Worm (Caenorhabditis elegans) whole organism, L4 larva: ENCODE measurements around the gene Y39A1A.9.

Experiments used
- F26F4.8 ChIP-seq: fragments of 200-800 bp; sonication (Bioruptor generic); conservative IDR thresholded peaks from 2 replicates; pipeline ENCODE4 v1.3.6; 2022; ENCODE audit warnings: missing genetic modification characterization, missing compliant biosample characterization
- F49E8.2 ChIP-seq: sonication (generic microtip); optimal IDR thresholded peaks from 2 replicates; lab custom pipeline; 2016; ENCODE audit warnings: missing compliant biosample characterization, mild to moderate bottlenecking, missing genetic modification characterization, borderline replicate concordance
- T26A8.4 ChIP-seq: fragments of 200-800 bp; sonication (Bioruptor generic); IDR thresholded peaks from 2 replicates; pipeline ENCODE4 v1.3.6; 2022; ENCODE audit warnings: missing genetic modification characterization, missing compliant biosample characterization
- Y5F2A.4 ChIP-seq: fragments of 200-800 bp; sonication (Bioruptor generic); optimal IDR thresholded peaks from 2 replicates; lab custom pipeline; 2018; ENCODE audit warnings: mild to moderate bottlenecking, missing genetic modification characterization, missing compliant biosample characterization
- ZK546.5 ChIP-seq, 2 experiments: sonication (generic microtip); optimal IDR thresholded peaks; 2 replicates each; lab custom pipeline; 2017; ENCODE audit warnings: missing biosample characterization in 2 of 2, missing genetic modification characterization in 2 of 2
- aha-1 ChIP-seq: fragments of 150-350 bp; peaks from one replicate; lab custom pipeline; 2014; ENCODE audit warnings: missing biosample characterization, missing genetic modification characterization
- ama-1 ChIP-seq: fragments of 150-350 bp; optimal IDR thresholded peaks from 2 replicates; lab custom pipeline; 2014; ENCODE audit warnings: inconsistent platforms, mixed read lengths
- attf-4 ChIP-seq: sonication (generic microtip); optimal IDR thresholded peaks from 3 replicates; lab custom pipeline; 2017; ENCODE audit warnings: missing biosample characterization, missing genetic modification characterization
- ceh-20 ChIP-seq: fragments of 200-800 bp; sonication (Bioruptor generic); IDR thresholded peaks from 2 replicates; pipeline ENCODE4 v1.3.6; 2022; ENCODE audit warnings: missing genetic modification reagents, missing genetic modification characterization, missing compliant biosample characterization
- ceh-44 ChIP-seq: fragments of 200-800 bp; sonication (Bioruptor generic); IDR thresholded peaks from 2 replicates; pipeline ENCODE4 v1.3.6; 2022; ENCODE audit warnings: missing genetic modification reagents, missing genetic modification characterization, missing compliant biosample characterization
- ctbp-1 ChIP-seq: fragments of 200-800 bp; sonication (Bioruptor generic); IDR thresholded peaks from 2 replicates; pipeline ENCODE4 v1.3.6; 2022; ENCODE audit warnings: missing genetic modification reagents, missing genetic modification characterization, missing compliant biosample characterization
- daf-12 ChIP-seq: fragments of 150-350 bp; optimal IDR thresholded peaks from 2 replicates; lab custom pipeline; 2014; ENCODE audit warnings: missing biosample characterization, missing genetic modification reagents, missing genetic modification characterization
- daf-16 ChIP-seq, 3 experiments: sonication (generic microtip); optimal IDR thresholded peaks; 2 replicates each; lab custom pipeline; 2016 to 2017; ENCODE audit warnings: missing genetic modification characterization in 3 of 3, missing genetic modification reagents in 3 of 3, mild to moderate bottlenecking in 2 of 3, missing compliant biosample characterization in 2 of 3, missing biosample characterization in 1 of 3, moderate library complexity in 1 of 3
- daf-8 ChIP-seq: fragments of 200-800 bp; sonication (Bioruptor generic); IDR thresholded peaks from 2 replicates; pipeline ENCODE4 v1.3.6; 2022; ENCODE audit warnings: missing genetic modification characterization, missing compliant biosample characterization
- dmd-6 ChIP-seq: fragments of 200-800 bp; sonication (Bioruptor generic); IDR thresholded peaks from 2 replicates; pipeline ENCODE4 v1.3.6; 2022; ENCODE audit warnings: missing genetic modification reagents, missing genetic modification characterization, missing compliant biosample characterization
- dmd-8 ChIP-seq: fragments of 200-800 bp; sonication (Bioruptor generic); IDR thresholded peaks from 2 replicates; pipeline ENCODE4 v1.3.6; 2022; ENCODE audit warnings: missing genetic modification characterization, missing compliant biosample characterization
- dve-1 ChIP-seq: sonication (generic microtip); optimal IDR thresholded peaks from 2 replicates; lab custom pipeline; 2017; ENCODE audit warnings: antibody characterized with exemption, mild to moderate bottlenecking, missing genetic modification characterization, missing compliant biosample characterization; ENCODE audit not compliant: insufficient read depth
- egl-27 ChIP-seq: sonication (generic microtip); optimal IDR thresholded peaks from 3 replicates; lab custom pipeline; 2017; ENCODE audit warnings: missing biosample characterization, missing genetic modification reagents, missing genetic modification characterization
- egl-43 ChIP-seq: fragments of 200-800 bp; sonication (Bioruptor generic); IDR thresholded peaks from 2 replicates; pipeline ENCODE4 v1.3.6; 2022; ENCODE audit warnings: missing genetic modification reagents, missing genetic modification characterization, missing compliant biosample characterization
- lin-29 ChIP-seq: fragments of 200-800 bp; sonication (Bioruptor generic); IDR thresholded peaks from 2 replicates; pipeline ENCODE4 v1.3.6; 2022; ENCODE audit warnings: missing genetic modification reagents, missing genetic modification characterization, missing compliant biosample characterization
- lin-39 ChIP-seq: fragments of 150-350 bp; optimal IDR thresholded peaks from 2 replicates; lab custom pipeline; 2014; ENCODE audit warnings: missing biosample characterization, missing genetic modification reagents, missing genetic modification characterization
- mep-1 ChIP-seq: fragments of 150-350 bp; sonication (generic microtip); optimal IDR thresholded peaks from 3 replicates; lab custom pipeline; 2014; ENCODE audit warnings: missing biosample characterization, missing genetic modification characterization
- mxl-2 ChIP-seq: fragments of 200-800 bp; sonication (Bioruptor generic); conservative IDR thresholded peaks from 2 replicates; pipeline ENCODE4 v1.3.6; 2022; ENCODE audit warnings: missing genetic modification reagents, missing genetic modification characterization, missing compliant biosample characterization
- mxl-3 ChIP-seq: fragments of 200-800 bp; sonication (Bioruptor generic); optimal IDR thresholded peaks from 2 replicates; lab custom pipeline; 2018; ENCODE audit warnings: mild to moderate bottlenecking, missing genetic modification characterization, missing compliant biosample characterization
- nhr-10 ChIP-seq: fragments of 150-350 bp; optimal IDR thresholded peaks from 2 replicates; lab custom pipeline; 2014; ENCODE audit warnings: missing biosample characterization, missing genetic modification characterization
- nhr-102 ChIP-seq: sonication (generic microtip); optimal IDR thresholded peaks from 2 replicates; lab custom pipeline; 2016; ENCODE audit warnings: mild to moderate bottlenecking, missing genetic modification characterization, moderate library complexity, missing compliant biosample characterization
- nhr-28 ChIP-seq: fragments of 150-350 bp; optimal IDR thresholded peaks from 2 replicates; lab custom pipeline; 2014; ENCODE audit warnings: missing biosample characterization, missing genetic modification characterization
- nhr-42 ChIP-seq: fragments of 200-800 bp; sonication (Bioruptor generic); IDR thresholded peaks from 2 replicates; pipeline ENCODE4 v1.3.6; 2022; ENCODE audit warnings: missing genetic modification characterization, missing compliant biosample characterization
- nhr-48 ChIP-seq: sonication (generic microtip); optimal IDR thresholded peaks from 2 replicates; lab custom pipeline; 2016; ENCODE audit warnings: mild to moderate bottlenecking, missing genetic modification characterization, missing compliant biosample characterization
- nhr-76 ChIP-seq: fragments of 150-350 bp; optimal IDR thresholded peaks from 2 replicates; lab custom pipeline; 2014; ENCODE audit warnings: missing biosample characterization, missing genetic modification characterization
- nhr-77 ChIP-seq: fragments of 150-350 bp; optimal IDR thresholded peaks from 2 replicates; lab custom pipeline; 2014; ENCODE audit warnings: missing biosample characterization, missing genetic modification characterization
- pha-4 ChIP-seq, 2 experiments: fragments of 150-350 bp in 1 of 2; fragments of 200-800 bp in 1 of 2; sonication (Bioruptor generic) in 1 of 2; IDR thresholded peaks in 1 of 2; optimal IDR thresholded peaks in 1 of 2; 2 replicates each; pipeline versions ENCODE4 v1.3.6 to Lab custom; 2014 to 2022; ENCODE audit warnings: missing genetic modification characterization in 2 of 2, missing genetic modification reagents in 2 of 2, missing biosample characterization in 1 of 2, missing compliant biosample characterization in 1 of 2
- pqm-1 ChIP-seq: sonication (generic microtip); optimal IDR thresholded peaks from 2 replicates; lab custom pipeline; 2017; ENCODE audit warnings: missing biosample characterization, missing genetic modification characterization
- tag-97 ChIP-seq: fragments of 200-800 bp; sonication (Bioruptor generic); IDR thresholded peaks from 2 replicates; pipeline ENCODE4 v1.3.6; 2022; ENCODE audit warnings: missing genetic modification characterization, missing compliant biosample characterization
- unc-130 ChIP-seq: sonication (generic microtip); optimal IDR thresholded peaks from 2 replicates; lab custom pipeline; 2016; ENCODE audit warnings: missing genetic modification reagents, missing genetic modification characterization, missing compliant biosample characterization
- vab-7 ChIP-seq: fragments of 200-800 bp; sonication (Bioruptor generic); IDR thresholded peaks from 2 replicates; pipeline ENCODE4 v1.3.6; 2022; ENCODE audit warnings: missing genetic modification reagents, missing genetic modification characterization, missing compliant biosample characterization
- zag-1 ChIP-seq: fragments of 150-350 bp; optimal IDR thresholded peaks from 2 replicates; lab custom pipeline; 2014; ENCODE audit warnings: missing biosample characterization, missing genetic modification characterization
- zip-11 ChIP-seq: fragments of 200-800 bp; sonication (Bioruptor generic); IDR thresholded peaks from 2 replicates; pipeline ENCODE4 v1.3.6; 2022; ENCODE audit warnings: missing genetic modification characterization, missing compliant biosample characterization

Gene Y39A1A.9

ce11 chrIII:10599699-10600098, 33.6 kb downstream of the Y39A1A.9 start (continued):
- TF ChIP-seq F49E8.2 (no peak), F26F4.8 (GFP tag; lab: Robert Waterston, UW) (no peak), attf-4 (no peak), lin-29 (GFP tag; lab: Robert Waterston, UW) (no peak), daf-16 (GFP tag; optimal IDR thresholded peaks at IDR 0.05; lab: Kevin White, UChicago) (no peak), daf-16 (tag; optimal IDR thresholded peaks at IDR 0.05; lab: Kevin White, UChicago) (peak; percentile 70), nhr-10 (no peak), dmd-8 (GFP tag; lab: Robert Waterston, UW) (no peak), mep-1 (tag; lab: Kevin White, UChicago) (peak; percentile 76), ZK546.5 (tag; optimal IDR thresholded peaks at IDR 0.05; lab: Kevin White, UChicago) (no peak), daf-12 (tag; lab: Kevin White, UChicago) (no peak), nhr-102 (tag; lab: Kevin White, UChicago) (no peak), ceh-20 (GFP tag; lab: Robert Waterston, UW) (no peak), ceh-44 (GFP tag; lab: Robert Waterston, UW) (no peak), nhr-48 (tag; lab: Kevin White, UChicago) (no peak), Y5F2A.4 (no peak), T26A8.4 (GFP tag; lab: Robert Waterston, UW) (peak; percentile 55; the same call in 1 of the 2 replicates), lin-39 (tag; lab: Kevin White, UChicago) (no peak), vab-7 (no peak), daf-8 (GFP tag; lab: Robert Waterston, UW) (no peak), zip-11 (no peak)
- TF ChIP-seq, all 104 proteins: peak for 27

ce11 chrIII:10596387-10596786, 36.9 kb downstream of the Y39A1A.9 start, which contains the start of gene Y39A1A.3:
Y39A1A.3 (minus strand) TSS chrIII:10596487.
- peak; percentile 6 for TF ChIP-seq mep-1 (tag; lab: Kevin White, UChicago)
- no peak for TF ChIP-seq nhr-77 (tag; lab: Kevin White, UChicago)
- no peak for TF ChIP-seq Y5F2A.4
- TF ChIP-seq dmd-6 (GFP tag; lab: Robert Waterston, UW) = no peak
- TF ChIP-seq nhr-42 (GFP tag; lab: Robert Waterston, UW) = no peak
- no peak for TF ChIP-seq ctbp-1
- peak; percentile 53 for TF ChIP-seq ama-1 (lab: Kevin White, UChicago)
- no peak for TF ChIP-seq dmd-8 (GFP tag; lab: Robert Waterston, UW)
- TF ChIP-seq mxl-2 (GFP tag; lab: Robert Waterston, UW) = no peak
- TF ChIP-seq zip-11 = no peak
- TF ChIP-seq pqm-1 = no peak
- TF ChIP-seq, all 104 proteins: peak for 2

DNA sequence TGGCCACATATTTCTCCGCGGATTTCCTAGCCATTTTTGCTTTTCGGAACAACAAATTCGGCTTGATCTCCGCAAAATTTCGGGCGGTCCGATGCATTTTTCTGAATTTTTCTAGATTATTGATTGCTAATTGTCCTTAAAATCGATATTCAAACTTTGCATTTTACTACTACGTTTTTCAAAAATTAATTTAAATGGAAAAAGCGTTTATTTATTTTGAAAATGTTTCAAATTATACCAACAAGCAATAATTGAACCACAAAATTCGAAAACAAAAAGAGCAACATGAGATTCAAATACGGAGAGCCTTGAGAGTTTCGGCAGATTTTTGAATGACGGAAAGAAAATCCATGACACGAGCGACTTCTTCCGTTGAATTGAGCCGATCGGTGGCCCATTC, 38.2 kb downstream of the Y39A1A.9 start, which contains the start of gene Y45F3A.9:
Y45F3A.9 (minus strand) TSS at position 101 of the 400 bp plus-strand sequence.
- TF ChIP-seq mxl-2 (GFP tag; lab: Robert Waterston, UW) (no peak), aha-1 (peak; percentile 31), ama-1 (lab: Kevin White, UChicago) (peak; percentile 37), pha-4 (GFP tag; IDR thresholded peaks at IDR 0.05; lab: Robert Waterston, UW) (no peak), pha-4 (tag; optimal IDR thresholded peaks at IDR 0.05; lab: Kevin White, UChicago) (no peak)
- TF ChIP-seq, all 104 proteins: peak for 2

DNA sequence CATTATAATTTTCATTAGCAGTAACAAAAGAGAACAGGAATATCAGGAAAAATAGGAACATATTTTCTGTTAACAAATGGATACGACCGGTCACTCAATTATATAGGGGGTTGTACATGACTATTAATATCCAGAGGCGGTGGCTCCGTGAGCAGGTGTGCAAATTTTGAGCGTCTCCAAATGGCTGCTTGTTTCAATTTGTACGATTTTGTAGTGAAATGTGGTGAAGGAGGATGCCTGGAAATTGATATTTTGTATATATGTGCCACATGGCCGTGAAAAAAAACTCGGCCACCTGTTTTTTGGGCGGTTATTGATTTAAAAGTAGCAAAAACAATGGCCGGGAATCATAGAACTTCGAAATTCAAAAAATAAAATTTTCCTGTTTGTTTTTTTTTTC, 40.6 kb downstream of the Y39A1A.9 start, which contains the start of gene Y45F3A.8:
Y45F3A.8 (minus strand) TSS at position 101 of the 400 bp plus-strand sequence.
- no peak for TF ChIP-seq T26A8.4 (GFP tag; lab: Robert Waterston, UW)
- no peak for TF ChIP-seq ceh-20 (GFP tag; lab: Robert Waterston, UW)
- no peak for TF ChIP-seq mxl-3 (GFP tag; lab: Kevin White, UChicago)
- no peak for TF ChIP-seq nhr-28 (tag; lab: Kevin White, UChicago)
- TF ChIP-seq F49E8.2 = no peak
- no peak for TF ChIP-seq daf-8 (GFP tag; lab: Robert Waterston, UW)
- TF ChIP-seq ceh-44 (GFP tag; lab: Robert Waterston, UW) = no peak
- no peak for TF ChIP-seq egl-43 (GFP tag; lab: Robert Waterston, UW)
- no peak for TF ChIP-seq zag-1 (tag; lab: Kevin White, UChicago)
- no peak for TF ChIP-seq daf-16 (GFP tag; optimal IDR thresholded peaks at IDR 0.05; lab: Kevin White, UChicago)
- no peak for TF ChIP-seq daf-16 (tag; optimal IDR thresholded peaks at IDR 0.05; lab: Kevin White, UChicago)
- no peak for TF ChIP-seq dve-1 (tag; lab: Kevin White, UChicago)
- no peak for TF ChIP-seq unc-130 (GFP tag; lab: Kevin White, UChicago)
- TF ChIP-seq nhr-76 (tag; lab: Kevin White, UChicago) = no peak
- TF ChIP-seq Y5F2A.4 = no peak
- no peak for TF ChIP-seq nhr-77 (tag; lab: Kevin White, UChicago)
- no peak for TF ChIP-seq nhr-42 (GFP tag; lab: Robert Waterston, UW)
- TF ChIP-seq ZK546.5 (tag; optimal IDR thresholded peaks at IDR 0.05; lab: Kevin White, UChicago) = no peak
- no peak for TF ChIP-seq egl-27
- no peak for TF ChIP-seq attf-4
- no peak for TF ChIP-seq tag-97 (GFP tag; lab: Robert Waterston, UW)
